Fruit fly (Drosophila melanogaster): Measurements from ENCODE around the gene Lkr.

Lkr gene

DNA sequence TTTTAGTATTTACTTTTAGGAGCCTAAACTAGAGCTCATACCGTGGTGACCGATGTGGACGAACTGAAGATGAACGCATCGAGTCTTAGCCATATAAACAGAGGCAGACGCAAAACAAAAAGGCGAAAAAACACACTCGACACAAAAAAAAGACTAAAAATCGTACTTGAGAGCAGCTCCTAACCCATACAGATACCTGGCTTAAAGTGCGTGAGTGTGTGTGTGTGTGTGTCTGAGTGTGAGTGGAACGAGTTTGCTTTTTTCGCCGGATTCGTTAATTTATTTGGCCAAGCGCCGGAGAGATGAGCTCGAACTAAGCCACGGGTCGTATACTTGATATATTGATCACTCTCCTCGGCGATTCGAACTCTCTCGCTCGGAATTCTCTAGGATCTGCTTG is 21.9 kb upstream of the Lkr start, which contains the start of gene frm:
TSS of gene frm (minus strand) at position 73 of the 400 bp plus-strand sequence.
- no peak for TF ChIP-seq CTCF (optimal IDR thresholded peaks at IDR 0.05)
- TF ChIP-seq CG8478 (optimal IDR thresholded peaks at IDR 0.05), result no peak

- TF ChIP-seq CTCF (optimal IDR thresholded peaks at IDR 0.05) (no peak), CG8478 (optimal IDR thresholded peaks at IDR 0.05) (no peak)
These were observed 19.5 kb upstream of the Lkr start for dm6 chr3L:5548524-5549084.

DNA sequence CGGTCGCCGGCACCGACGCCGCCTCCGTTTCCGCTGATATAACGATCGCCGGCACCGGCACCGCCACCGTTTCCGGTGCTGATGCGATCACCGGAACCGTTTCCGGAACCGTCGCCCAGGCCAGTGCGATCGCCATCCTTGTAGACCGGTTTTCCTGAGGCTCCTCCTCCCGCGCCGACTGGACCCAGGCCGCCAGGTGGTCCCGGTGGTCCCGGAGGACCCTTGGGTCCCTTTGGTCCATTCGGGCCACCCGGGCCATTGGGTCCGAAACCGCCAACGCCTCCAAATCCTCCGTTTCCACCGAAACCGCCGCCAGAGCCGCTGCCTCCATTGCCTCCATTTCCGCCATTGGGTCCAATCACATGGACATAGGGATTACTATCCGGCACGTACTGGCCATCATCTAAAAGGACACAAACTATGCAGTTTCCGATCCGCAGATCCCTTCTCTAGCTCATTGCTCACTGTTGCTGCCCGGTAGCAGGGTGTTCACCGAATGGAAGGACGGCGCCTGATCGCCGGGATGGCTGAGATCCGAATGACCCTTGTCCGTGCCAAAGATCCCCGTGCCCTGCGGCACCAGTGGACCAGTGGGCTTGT is 13.7 kb upstream of the Lkr start:
- TF ChIP-seq CTCF (optimal IDR thresholded peaks at IDR 0.05) (no peak), CG8478 (optimal IDR thresholded peaks at IDR 0.05) (no peak)

DNA sequence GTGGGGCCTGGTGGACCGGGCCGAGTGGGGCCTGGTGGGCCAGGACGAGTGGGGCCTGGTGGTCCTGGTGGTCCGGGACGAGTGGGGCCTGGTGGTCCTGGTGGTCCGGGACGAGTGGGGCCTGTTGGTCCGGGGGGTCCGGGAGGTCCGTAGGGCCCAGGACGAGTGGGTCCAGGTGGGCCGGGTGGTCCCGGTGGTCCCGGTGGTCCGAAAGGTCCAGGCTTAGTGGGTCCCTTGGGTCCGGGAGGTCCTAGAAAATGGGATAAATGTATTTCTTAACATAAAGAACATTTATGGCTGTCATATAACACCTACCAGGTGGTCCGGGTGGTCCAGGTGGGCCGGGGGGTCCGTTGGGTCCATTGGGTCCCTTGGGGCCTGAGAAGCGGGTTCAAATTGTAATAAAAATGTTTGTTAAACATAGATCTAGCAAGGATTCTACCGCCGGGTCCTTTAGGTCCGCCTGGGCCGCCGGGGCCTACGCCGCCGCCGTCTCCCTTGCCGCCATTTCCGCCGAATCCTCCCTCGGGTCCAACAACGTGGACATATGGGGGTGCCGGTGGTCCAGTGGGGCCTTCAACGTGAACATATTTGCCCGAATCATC is 11.6 kb upstream of the Lkr start:
- TF ChIP-seq CTCF (optimal IDR thresholded peaks at IDR 0.05) (no peak), CG8478 (optimal IDR thresholded peaks at IDR 0.05) (no peak)

- no peak for TF ChIP-seq CTCF (optimal IDR thresholded peaks at IDR 0.05)
These were observed 6.5 kb upstream of the Lkr start, which contains the start of gene CG13285 for dm6 chr3L:5535659-5536058. Gene CG13285, minus strand, starts transcription at chr3L:5535759.

dm6 chr3L:5534253-5534652 is 5.1 kb upstream of the Lkr start:
- TF ChIP-seq CG8478 (optimal IDR thresholded peaks at IDR 0.05) (no peak), CTCF (optimal IDR thresholded peaks at IDR 0.05) (no peak)

- TF ChIP-seq CTCF (optimal IDR thresholded peaks at IDR 0.05), result no peak
- TF ChIP-seq CG8478 (optimal IDR thresholded peaks at IDR 0.05), result no peak
These were observed 6.2 kb downstream of the Lkr start for dm6 chr3L:5522904-5523428.

DNA sequence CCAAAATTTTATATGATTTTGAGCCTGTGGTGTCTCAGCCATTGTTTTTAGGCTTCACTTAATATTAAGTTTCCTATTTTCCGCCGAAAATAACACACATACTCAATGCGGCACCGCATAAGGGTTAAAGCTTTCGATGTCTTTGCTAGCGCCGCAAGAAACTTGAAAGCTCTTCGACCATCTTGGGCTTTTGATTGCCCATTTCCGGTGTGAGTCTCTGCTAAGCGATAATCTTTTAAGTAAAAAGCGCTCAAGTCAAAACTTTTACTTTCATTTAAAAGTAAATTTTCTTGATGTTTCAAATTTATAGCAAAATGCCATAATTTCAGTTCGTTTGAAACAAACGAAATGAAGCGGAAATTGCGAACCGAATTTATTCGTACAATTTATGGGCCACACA is 17.2 kb downstream of the Lkr start:
- no peak for TF ChIP-seq CG8478 (optimal IDR thresholded peaks at IDR 0.05)

DNA sequence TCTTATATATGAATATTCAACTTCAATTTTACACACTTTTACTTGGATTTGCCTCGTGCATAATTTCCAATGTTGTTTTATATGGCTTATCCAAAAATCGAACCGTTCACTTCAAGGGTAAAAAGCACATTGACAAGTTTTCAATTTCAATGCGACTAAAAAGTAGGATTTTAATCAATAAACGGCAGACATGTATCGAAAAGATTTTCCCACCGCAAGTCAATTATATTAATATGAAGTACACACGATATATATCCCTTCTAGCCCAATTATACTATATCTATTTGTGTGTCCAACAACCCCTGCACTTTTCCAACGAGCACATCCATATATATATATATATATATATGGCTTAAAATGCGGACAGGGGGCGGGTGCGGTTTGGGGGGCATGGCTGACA is 18.4 kb downstream of the Lkr start, which contains the start of gene CG34342:
TSS of gene CG34342 (minus strand) at position 101 of the 400 bp plus-strand sequence.
- TF ChIP-seq CTCF (optimal IDR thresholded peaks at IDR 0.05), result no peak
- no peak for TF ChIP-seq CG8478 (optimal IDR thresholded peaks at IDR 0.05)

dm6 chr3L:5498858-5499257 is 30.3 kb downstream of the Lkr start, which contains the start of gene blanks:
Gene blanks, minus strand, starts transcription at chr3L:5498958.
- TF ChIP-seq CTCF (optimal IDR thresholded peaks at IDR 0.05), result no peak
- TF ChIP-seq CG8478 (optimal IDR thresholded peaks at IDR 0.05), result no peak

dm6 chr3L:5479490-5479889 is 49.7 kb downstream of the Lkr start, which contains the start of gene CG4835:
Gene CG4835, plus strand, starts transcription at chr3L:5479790.
- TF ChIP-seq CG8478 (optimal IDR thresholded peaks at IDR 0.05), result no peak
- TF ChIP-seq CTCF (optimal IDR thresholded peaks at IDR 0.05), result no peak

Data from S2 (cell line).